Worm (Caenorhabditis elegans) whole organism, young adult: ENCODE measurements around the gene cysl-3.

Experiments
- B0035.1 ChIP-seq: sonication (generic microtip); optimal IDR thresholded peaks from 2 replicates; lab custom pipeline; 2016; ENCODE audit warnings: missing genetic modification characterization, mild to moderate bottlenecking, missing compliant biosample characterization, missing genotype, missing genetic modification reagents
- F39B2.1 ChIP-seq: fragments of 200-800 bp; sonication (Bioruptor generic); IDR thresholded peaks from 2 replicates; pipeline ENCODE4 v1.3.6; 2022; ENCODE audit warnings: missing genetic modification reagents, missing genetic modification characterization, missing compliant biosample characterization
- akir-1 ChIP-seq: fragments of 200-800 bp; sonication (Bioruptor generic); optimal IDR thresholded peaks from 2 replicates; lab custom pipeline; 2018; ENCODE audit warnings: mild to moderate bottlenecking, missing genetic modification characterization, moderate library complexity, missing compliant biosample characterization
- nfya-2 ChIP-seq: fragments of 200-800 bp; sonication (Bioruptor generic); IDR thresholded peaks from 2 replicates; pipeline ENCODE4 v1.3.6; 2022; ENCODE audit warnings: missing genetic modification reagents, missing genetic modification characterization, missing compliant biosample characterization
- nhr-120 ChIP-seq: fragments of 200-800 bp; sonication (Bioruptor generic); IDR thresholded peaks from 2 replicates; pipeline ENCODE4 v1.3.6; 2022; ENCODE audit warnings: missing genetic modification characterization, missing compliant biosample characterization
- pha-4 ChIP-seq: fragments of 150-350 bp; sonication (generic microtip); optimal IDR thresholded peaks from 2 replicates; lab custom pipeline; 2014; ENCODE audit warnings: missing biosample characterization, missing genetic modification reagents, missing genetic modification characterization
- rec-8 ChIP-seq, 2 experiments: sonication (generic microtip); optimal IDR thresholded peaks; 2 replicates each; lab custom pipeline; 2016; ENCODE audit warnings: mild to moderate bottlenecking in 2 of 2, missing genetic modification characterization in 2 of 2, missing genetic modification reagents in 2 of 2, missing genotype in 2 of 2, missing biosample characterization in 1 of 2, missing compliant biosample characterization in 1 of 2, moderate library complexity in 1 of 2
- snpc-4 ChIP-seq, 5 experiments: fragments of 150-350 bp in 1 of 5; sonication (generic microtip) in 4 of 5; optimal IDR thresholded peaks; 2 replicates each; lab custom pipeline; 2014 to 2018; ENCODE audit warnings: missing genetic modification characterization in 5 of 5, missing biosample characterization in 3 of 5, antibody characterized with exemption in 2 of 5, mild to moderate bottlenecking in 2 of 5, missing compliant biosample characterization in 2 of 5, missing genotype in 2 of 5, moderate library complexity in 2 of 5, missing genetic modification reagents in 1 of 5
- unc-62 ChIP-seq: fragments of 150-350 bp; optimal IDR thresholded peaks from 2 replicates; lab custom pipeline; 2014; ENCODE audit warnings: missing biosample characterization, missing genetic modification reagents, missing genetic modification characterization

ce11 chrV:3811541-3811940, 35.6 kb upstream of the cysl-3 start, which contains the start of gene scl-13:
- TF ChIP-seq B0035.1 (tag; lab: Kevin White, UChicago) (no peak), nfya-2 (no peak), rec-8 (tag; optimal IDR thresholded peaks at IDR 0.05; lab: Kevin White, UChicago) (no peak), unc-62 (GFP tag; lab: Kevin White, UChicago) (no peak), nhr-120 (GFP tag; lab: Robert Waterston, UW) (no peak), snpc-4 (GFP tag; optimal IDR thresholded peaks at IDR 0.05; lab: Kevin White, UChicago) (no peak), snpc-4 (tag; optimal IDR thresholded peaks at IDR 0.05; lab: Kevin White, UChicago) (no peak), pha-4 (tag; lab: Kevin White, UChicago) (no peak), akir-1 (GFP tag; lab: Kevin White, UChicago) (no peak), F39B2.1 (GFP tag; lab: Robert Waterston, UW) (no peak)
